Fruit fly (Drosophila melanogaster): Measurements from ENCODE around the gene hoe1.

Gene hoe1

DNA sequence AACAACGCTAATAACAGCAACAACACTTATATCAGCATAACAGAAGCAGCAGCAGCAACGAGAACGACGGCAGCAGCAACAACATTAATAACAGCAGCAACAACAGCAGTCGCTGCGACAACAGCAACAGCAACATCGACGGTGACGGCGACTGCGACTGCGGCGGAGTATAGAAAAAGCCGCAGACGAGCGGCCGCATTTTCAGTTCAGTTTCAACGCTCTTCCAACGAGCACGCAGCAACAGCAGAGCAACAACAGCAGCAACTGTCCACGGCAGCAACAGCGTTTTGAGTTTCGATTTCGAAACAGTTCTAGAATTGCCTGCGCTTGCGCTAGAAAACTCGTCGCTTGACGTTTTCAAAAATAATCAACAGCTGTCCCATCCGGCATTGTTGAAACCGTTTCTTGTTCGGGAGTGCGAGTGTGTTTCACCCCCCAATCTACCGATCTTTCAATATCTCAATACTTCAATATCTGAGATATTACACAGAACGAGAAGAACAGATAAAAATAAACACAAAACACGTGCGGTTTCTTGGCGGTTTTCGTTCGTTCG, 40.2 kb downstream of the hoe1 start, which contains the start of gene CG3036 (continued):
- peak; percentile 12 for TF ChIP-seq org-1 (GFP tag; optimal IDR thresholded peaks at IDR 0.05)
- TF ChIP-seq usp (GFP tag; optimal IDR thresholded peaks at IDR 0.05), result no peak
- no peak for TF ChIP-seq HLH54F (GFP tag; optimal IDR thresholded peaks at IDR 0.05)
- TF ChIP-seq MBD-R2 (GFP tag; IDR thresholded peaks at IDR 0.05), result no peak
- TF ChIP-seq CG11696 (GFP tag; IDR thresholded peaks at IDR 0.05), result no peak
- TF ChIP-seq crc (GFP tag; optimal IDR thresholded peaks at IDR 0.05), result no peak
- TF ChIP-seq bcd (GFP tag; optimal IDR thresholded peaks at IDR 0.05), result no peak
- TF ChIP-seq ase (GFP tag; IDR thresholded peaks at IDR 0.05), result no peak
- TF ChIP-seq unc-4 (GFP tag; IDR thresholded peaks at IDR 0.05; ENCODE audit: partially characterized antibody), result peak; percentile 55
- TF ChIP-seq CG1602 (GFP tag; optimal IDR thresholded peaks at IDR 0.05), result no peak
- no peak for TF ChIP-seq CG13775 (GFP tag; optimal IDR thresholded peaks at IDR 0.05)
- peak; percentile 18 for TF ChIP-seq nom (GFP tag; optimal IDR thresholded peaks at IDR 0.05)
- TF ChIP-seq MESR4 (GFP tag; optimal IDR thresholded peaks at IDR 0.05), result peak; percentile 27
- peak; percentile 20 for TF ChIP-seq CG33557 (GFP tag; optimal IDR thresholded peaks at IDR 0.05)
- no peak for TF ChIP-seq H15 (GFP tag; IDR thresholded peaks at IDR 0.05)
- no peak for TF ChIP-seq dmrt11E (tag; optimal IDR thresholded peaks at IDR 0.05)
- TF ChIP-seq CG9797 (GFP tag; optimal IDR thresholded peaks at IDR 0.05), result no peak
- TF ChIP-seq CG4360 (GFP tag; IDR thresholded peaks at IDR 0.05), result peak; percentile 98
- TF ChIP-seq H2.0 (GFP tag; IDR thresholded peaks at IDR 0.05), result no peak
- TF ChIP-seq zfh1 (GFP tag; IDR thresholded peaks at IDR 0.05), result peak; percentile 50; the same call in 1 of the 3 replicates
- TF ChIP-seq Drgx (GFP tag; IDR thresholded peaks at IDR 0.05), result no peak
- no peak for TF ChIP-seq CG17802 (tag; optimal IDR thresholded peaks at IDR 0.05)
- TF ChIP-seq Ets65A (GFP tag), result no peak
- no peak for TF ChIP-seq cas (GFP tag; IDR thresholded peaks at IDR 0.05)
- TF ChIP-seq rib (GFP tag; IDR thresholded peaks at IDR 0.05), result 0 out of 2 replicates have a peak, but pooled peaks have one; percentile 19
- peak; percentile 57 for TF ChIP-seq fd64A (GFP tag; optimal IDR thresholded peaks at IDR 0.05)
- TF ChIP-seq Ets97D (GFP tag; optimal IDR thresholded peaks at IDR 0.05), result no peak
- peak; percentile 62 for TF ChIP-seq sna (GFP tag; IDR thresholded peaks at IDR 0.05; ENCODE audit: partially characterized antibody)
- peak; percentile 4 for TF ChIP-seq psq (GFP tag; optimal IDR thresholded peaks at IDR 0.05)
- TF ChIP-seq B-H1 (GFP tag; IDR thresholded peaks at IDR 0.05), result peak; percentile 39; the same call in 1 of the 3 replicates
- no peak for TF ChIP-seq dimm (GFP tag; IDR thresholded peaks at IDR 0.05)
- peak; percentile 34 for TF ChIP-seq mirr (GFP tag; optimal IDR thresholded peaks at IDR 0.05)
- peak; percentile 68 for TF ChIP-seq gro (GFP tag; optimal IDR thresholded peaks at IDR 0.05)
- TF ChIP-seq CG6654 (GFP tag; optimal IDR thresholded peaks at IDR 0.05), result no peak
- peak; percentile 31 for TF ChIP-seq CG1603 (tag; optimal IDR thresholded peaks at IDR 0.05)
- TF ChIP-seq corto (GFP tag; optimal IDR thresholded peaks at IDR 0.05), result no peak
- no peak for TF ChIP-seq CG10431 (GFP tag; optimal IDR thresholded peaks at IDR 0.05)
- TF ChIP-seq ems (GFP tag; optimal IDR thresholded peaks at IDR 0.05), result peak; percentile 4
- no peak for TF ChIP-seq pnt (GFP tag; optimal IDR thresholded peaks at IDR 0.05)
- no peak for TF ChIP-seq CG9932 (GFP tag; IDR thresholded peaks at IDR 0.05)
- TF ChIP-seq Meics (GFP tag; optimal IDR thresholded peaks at IDR 0.05), result peak; percentile 22
- no peak; the same call in 2 of the 3 replicates for TF ChIP-seq CG17361 (GFP tag; IDR thresholded peaks at IDR 0.05)
- TF ChIP-seq Oaz (GFP tag; IDR thresholded peaks at IDR 0.05), result no peak
- TF ChIP-seq CG1233 (GFP tag; optimal IDR thresholded peaks at IDR 0.05), result no peak
- peak; percentile 23 to 37 for TF ChIP-seq bsh (GFP tag; optimal IDR thresholded peaks at IDR 0.05)
- TF ChIP-seq D19A (tag; optimal IDR thresholded peaks at IDR 0.05), result peak; percentile 49
- no peak for TF ChIP-seq CG8478 (optimal IDR thresholded peaks at IDR 0.05)
- no peak for TF ChIP-seq CG15073 (GFP tag; optimal IDR thresholded peaks at IDR 0.05)
- TF ChIP-seq CTCF (GFP tag; optimal IDR thresholded peaks at IDR 0.05), result no peak
- TF ChIP-seq ara (GFP tag; IDR thresholded peaks at IDR 0.05), result 0 out of 2 replicates have a peak, but pooled peaks have one; percentile 16
- TF ChIP-seq hth (optimal IDR thresholded peaks at IDR 0.05), result no peak
- peak; percentile 66 for TF ChIP-seq NC2α (GFP tag; optimal IDR thresholded peaks at IDR 0.05)
- no peak for TF ChIP-seq Ada2b (GFP tag; IDR thresholded peaks at IDR 0.05)

All from whole organism, embryonic.